Worm (Caenorhabditis elegans) whole organism, young adult: ENCODE measurements around the gene hrg-10.

ENCODE experiments used
- B0261.1 ChIP-seq: sonication (generic microtip); optimal IDR thresholded peaks from 2 replicates; lab custom pipeline; 2016; ENCODE audit warnings: mild to moderate bottlenecking, missing genetic modification characterization, moderate library complexity, missing compliant biosample characterization
- C17E4.6 ChIP-seq: fragments of 200-800 bp; sonication (Bioruptor generic); IDR thresholded peaks from 2 replicates; pipeline ENCODE4 v1.3.6; 2022; ENCODE audit warnings: missing genetic modification reagents, missing genetic modification characterization, missing compliant biosample characterization
- F33H1.4 ChIP-seq: fragments of 200-800 bp; sonication (Bioruptor generic); IDR thresholded peaks from 2 replicates; pipeline ENCODE4 v1.3.6; 2022; ENCODE audit warnings: missing genetic modification reagents, missing genetic modification characterization, missing compliant biosample characterization
- K11D2.4 ChIP-seq: fragments of 200-800 bp; sonication (Bioruptor generic); IDR thresholded peaks from 2 replicates; pipeline ENCODE4 v1.3.6; 2022; ENCODE audit warnings: missing genetic modification reagents, missing genetic modification characterization, missing compliant biosample characterization
- T26A5.8 ChIP-seq: sonication (generic microtip); optimal IDR thresholded peaks from 2 replicates; lab custom pipeline; 2016; ENCODE audit warnings: missing genetic modification characterization, missing compliant biosample characterization
- Y53F4B.3 ChIP-seq: fragments of 200-800 bp; sonication (Bioruptor generic); IDR thresholded peaks from 2 replicates; pipeline ENCODE4 v1.3.6; 2022; ENCODE audit warnings: missing genetic modification reagents, missing genetic modification characterization, missing compliant biosample characterization
- aptf-2 ChIP-seq: fragments of 200-800 bp; sonication (Bioruptor generic); conservative IDR thresholded peaks from 2 replicates; pipeline ENCODE4 v1.3.6; 2022; ENCODE audit warnings: missing genetic modification reagents, missing genetic modification characterization, missing compliant biosample characterization
- attf-5 ChIP-seq: fragments of 200-800 bp; sonication (Bioruptor generic); optimal IDR thresholded peaks from 2 replicates; lab custom pipeline; 2018; ENCODE audit warnings: mild to moderate bottlenecking, missing genetic modification characterization, missing compliant biosample characterization
- bed-1 ChIP-seq: fragments of 200-800 bp; sonication (Bioruptor generic); IDR thresholded peaks from 2 replicates; pipeline ENCODE4 v1.3.6; 2022; ENCODE audit warnings: missing genetic modification reagents, missing genetic modification characterization, missing compliant biosample characterization
- bed-2 ChIP-seq: fragments of 200-800 bp; sonication (Bioruptor generic); IDR thresholded peaks from 2 replicates; pipeline ENCODE4 v1.3.6; 2022; ENCODE audit warnings: missing genetic modification reagents, missing genetic modification characterization, missing compliant biosample characterization
- dpl-1 ChIP-seq: fragments of 150-350 bp; optimal IDR thresholded peaks from 2 replicates; lab custom pipeline; 2014; ENCODE audit warnings: missing biosample characterization, missing genetic modification reagents, missing genetic modification characterization
- egl-18 ChIP-seq: fragments of 200-800 bp; sonication (Bioruptor generic); IDR thresholded peaks from 2 replicates; pipeline ENCODE4 v1.3.6; 2022; ENCODE audit warnings: missing genetic modification reagents, missing genetic modification characterization, missing compliant biosample characterization
- egl-44 ChIP-seq: fragments of 200-800 bp; sonication (Bioruptor generic); IDR thresholded peaks from 2 replicates; pipeline ENCODE4 v1.3.6; 2022; ENCODE audit warnings: missing genetic modification reagents, missing genetic modification characterization, missing compliant biosample characterization
- gei-17 ChIP-seq: fragments of 200-800 bp; sonication (Bioruptor generic); optimal IDR thresholded peaks from 2 replicates; lab custom pipeline; 2018; ENCODE audit warnings: mild to moderate bottlenecking, missing genetic modification characterization, missing compliant biosample characterization
- hrde-1 ChIP-seq: sonication (generic microtip); optimal IDR thresholded peaks from 2 replicates; lab custom pipeline; 2016; ENCODE audit warnings: missing genetic modification characterization, mild to moderate bottlenecking, missing compliant biosample characterization, moderate library complexity, missing genotype, missing genetic modification reagents, borderline replicate concordance
- let-526 ChIP-seq: fragments of 200-800 bp; sonication (Bioruptor generic); IDR thresholded peaks from 2 replicates; pipeline ENCODE4 v1.3.6; 2022; ENCODE audit warnings: missing genetic modification reagents, missing genetic modification characterization, missing compliant biosample characterization
- lin-26 ChIP-seq: fragments of 200-800 bp; sonication (Bioruptor generic); IDR thresholded peaks from 2 replicates; pipeline ENCODE4 v1.3.6; 2022; ENCODE audit warnings: missing genetic modification reagents, missing genetic modification characterization, missing compliant biosample characterization
- madf-3 ChIP-seq: fragments of 200-800 bp; sonication (Bioruptor generic); IDR thresholded peaks from 2 replicates; pipeline ENCODE4 v1.3.6; 2022; ENCODE audit warnings: missing genetic modification reagents, missing genetic modification characterization, missing compliant biosample characterization
- madf-6 ChIP-seq: fragments of 200-800 bp; sonication (Bioruptor generic); IDR thresholded peaks from 2 replicates; pipeline ENCODE4 v1.3.6; 2022; ENCODE audit warnings: missing genetic modification reagents, missing genetic modification characterization, missing compliant biosample characterization
- nfya-2 ChIP-seq: fragments of 200-800 bp; sonication (Bioruptor generic); IDR thresholded peaks from 2 replicates; pipeline ENCODE4 v1.3.6; 2022; ENCODE audit warnings: missing genetic modification reagents, missing genetic modification characterization, missing compliant biosample characterization
- nhr-80 ChIP-seq: sonication (generic microtip); optimal IDR thresholded peaks from 2 replicates; lab custom pipeline; 2016; ENCODE audit warnings: missing genetic modification characterization, missing compliant biosample characterization
- repo-1 ChIP-seq: sonication (generic microtip); optimal IDR thresholded peaks from 2 replicates; lab custom pipeline; 2017; ENCODE audit warnings: mild to moderate bottlenecking, missing genetic modification characterization, missing compliant biosample characterization
- snpc-1.1 ChIP-seq: sonication (generic microtip); optimal IDR thresholded peaks from 2 replicates; lab custom pipeline; 2017; ENCODE audit warnings: missing genetic modification characterization, mild to moderate bottlenecking, missing compliant biosample characterization, antibody characterized with exemption, moderate library complexity, missing genotype, missing genetic modification reagents; ENCODE audit not compliant: insufficient read depth
- tbx-9 ChIP-seq: sonication (generic microtip); optimal IDR thresholded peaks from 2 replicates; lab custom pipeline; 2016; ENCODE audit warnings: borderline replicate concordance, missing genetic modification characterization, inconsistent platforms, missing compliant biosample characterization
- tlf-1 ChIP-seq: fragments of 200-800 bp; sonication (Bioruptor generic); optimal IDR thresholded peaks from 2 replicates; lab custom pipeline; 2018; ENCODE audit warnings: mild to moderate bottlenecking, missing genetic modification characterization, missing compliant biosample characterization
- unc-130 ChIP-seq: sonication (generic microtip); optimal IDR thresholded peaks from 2 replicates; lab custom pipeline; 2016; ENCODE audit warnings: missing genetic modification reagents, missing genetic modification characterization, missing compliant biosample characterization
- unc-62 ChIP-seq: fragments of 150-350 bp; optimal IDR thresholded peaks from 2 replicates; lab custom pipeline; 2014; ENCODE audit warnings: missing biosample characterization, missing genetic modification reagents, missing genetic modification characterization
- xnd-1 ChIP-seq: sonication (generic microtip); optimal IDR thresholded peaks from 2 replicates; lab custom pipeline; 2016; ENCODE audit warnings: missing genotype, missing genetic modification reagents, missing genetic modification characterization, missing compliant biosample characterization
- ztf-25 ChIP-seq: fragments of 200-800 bp; sonication (Bioruptor generic); IDR thresholded peaks from 2 replicates; pipeline ENCODE4 v1.3.6; 2022; ENCODE audit warnings: missing genetic modification reagents, missing genetic modification characterization, missing compliant biosample characterization
- ztf-3 ChIP-seq: fragments of 200-800 bp; sonication (Bioruptor generic); optimal IDR thresholded peaks from 2 replicates; lab custom pipeline; 2018; ENCODE audit warnings: mild to moderate bottlenecking, missing genetic modification characterization, missing compliant biosample characterization
- ztf-6 ChIP-seq: fragments of 200-800 bp; sonication (Bioruptor generic); IDR thresholded peaks from 2 replicates; pipeline ENCODE4 v1.3.6; 2022; ENCODE audit warnings: missing genetic modification reagents, missing genetic modification characterization, missing compliant biosample characterization

The hrg-10 gene

DNA sequence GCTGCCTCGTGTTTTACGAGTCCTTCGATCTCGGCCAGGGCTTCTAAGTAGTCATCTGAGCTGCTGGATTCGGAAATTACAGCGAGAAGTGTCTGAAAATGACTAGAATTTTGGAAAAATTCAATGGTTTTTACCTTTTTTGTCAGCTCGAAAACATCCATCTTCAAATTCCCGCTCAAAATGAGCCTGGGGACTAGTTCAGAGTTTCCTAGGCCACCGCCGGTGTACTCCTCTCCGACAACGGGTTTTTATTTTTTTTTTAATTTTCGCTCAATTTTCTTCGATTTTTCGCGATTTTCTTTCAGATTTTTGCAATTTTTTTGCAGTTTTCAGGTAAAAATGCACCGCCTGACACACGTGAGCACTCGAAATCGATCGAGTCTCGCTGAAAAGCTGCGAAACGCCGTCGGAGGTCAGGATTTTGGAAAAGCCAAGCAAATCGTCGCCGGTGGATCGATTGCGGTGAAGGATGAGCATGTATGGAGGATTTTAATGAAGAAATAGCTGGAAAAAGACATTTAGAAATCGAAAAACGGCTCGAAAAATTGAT is 23.9 kb upstream of the hrg-10 start, which contains the start of the genes mrps-35 and sws-1 (continued):
- TF ChIP-seq egl-44 (GFP tag; lab: Robert Waterston, UW) (no peak), unc-130 (GFP tag; lab: Kevin White, UChicago) (peak; percentile 58), nfya-2 (GFP tag; lab: Robert Waterston, UW) (no peak)

DNA sequence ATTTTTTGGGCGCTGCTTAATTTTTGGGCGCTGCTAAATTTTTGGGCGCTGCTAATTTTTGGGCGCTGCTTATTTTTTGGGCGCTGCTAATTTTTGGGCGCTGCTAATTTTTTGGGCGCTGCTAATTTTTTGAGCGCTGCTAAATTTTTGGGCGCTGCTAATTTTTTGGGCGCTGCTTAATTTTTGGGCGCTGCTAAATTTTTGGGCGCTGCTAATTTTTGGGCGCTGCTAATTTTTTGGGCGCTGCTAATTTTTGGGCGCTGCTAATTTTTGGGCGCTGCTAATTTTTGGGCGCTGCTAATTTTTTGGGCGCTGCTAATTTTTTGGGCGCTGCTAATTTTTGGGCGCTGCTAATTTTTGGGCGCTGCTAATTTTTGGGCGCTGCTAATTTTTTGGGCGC is 23.0 kb upstream of the hrg-10 start:
- TF ChIP-seq K11D2.4 (0 out of 2 replicates have a peak, but pooled peaks have one; percentile 9), madf-6 (GFP tag; lab: Robert Waterston, UW) (0 out of 2 replicates have a peak, but pooled peaks have one; percentile 15), lin-26 (GFP tag; lab: Robert Waterston, UW) (0 out of 2 replicates have a peak, but pooled peaks have one; percentile 22), let-526 (GFP tag; lab: Robert Waterston, UW) (0 out of 2 replicates have a peak, but pooled peaks have one; percentile 17), madf-3 (GFP tag; lab: Robert Waterston, UW) (peak; percentile 8; the same call in 1 of the 2 replicates), bed-1 (GFP tag; lab: Robert Waterston, UW) (0 out of 2 replicates have a peak, but pooled peaks have one; percentile 25), F33H1.4 (GFP tag; lab: Robert Waterston, UW) (0 out of 2 replicates have a peak, but pooled peaks have one; percentile 22)

DNA sequence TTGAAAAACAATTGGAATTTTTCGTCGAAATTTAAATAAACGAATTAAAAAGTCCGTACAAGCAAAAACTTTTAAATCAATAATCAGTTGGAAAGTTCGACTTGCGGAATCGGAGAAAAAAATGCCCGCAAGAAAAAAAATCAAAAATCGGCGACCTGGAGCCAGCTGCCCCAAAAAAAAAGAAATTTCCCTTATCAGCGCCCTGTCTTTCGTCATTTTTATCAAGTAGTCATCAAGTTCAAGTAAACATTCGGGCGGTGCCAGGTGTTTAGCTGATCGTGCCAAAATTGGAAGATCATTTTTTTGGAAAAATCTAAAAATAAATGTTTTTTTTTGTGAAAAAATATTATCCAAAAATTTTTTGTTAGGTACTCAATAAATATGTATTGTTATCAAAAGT is 21.2 kb upstream of the hrg-10 start:
- peak; percentile 60 for TF ChIP-seq nhr-80 (tag; lab: Kevin White, UChicago)
- TF ChIP-seq dpl-1 (GFP tag; lab: Kevin White, UChicago), result no peak

DNA sequence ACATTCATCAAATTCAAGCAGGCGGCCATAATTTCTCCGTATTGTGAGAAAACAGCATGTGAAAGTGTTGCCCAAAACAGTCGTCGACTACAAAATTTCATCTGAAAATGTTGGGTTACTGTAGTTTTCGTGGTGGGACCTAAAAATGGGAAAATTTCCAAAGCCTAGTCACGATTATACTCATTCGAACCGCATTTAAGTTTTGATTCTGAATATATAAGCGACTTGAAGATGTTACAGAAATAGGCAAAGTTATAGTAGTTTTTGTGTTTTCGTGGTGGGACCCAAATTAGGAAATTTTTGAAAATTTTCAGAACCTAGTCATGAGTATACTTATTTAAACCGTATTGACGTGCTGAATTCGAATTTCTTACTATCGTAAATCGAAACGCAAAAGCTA is 20.8 kb upstream of the hrg-10 start, which contains the start of gene Y39B6A.41:
Y39B6A.41 (minus strand) TSS at position 101 of the 400 bp plus-strand sequence.
- TF ChIP-seq tbx-9 (tag; lab: Kevin White, UChicago) (no peak), tlf-1 (GFP tag; lab: Kevin White, UChicago) (no peak), unc-62 (GFP tag; lab: Kevin White, UChicago) (no peak), ztf-25 (GFP tag; lab: Robert Waterston, UW) (no peak), gei-17 (no peak), ztf-6 (GFP tag; lab: Robert Waterston, UW) (no peak), snpc-1.1 (no peak), egl-44 (GFP tag; lab: Robert Waterston, UW) (no peak), bed-2 (GFP tag; lab: Robert Waterston, UW) (no peak), egl-18 (GFP tag; lab: Robert Waterston, UW) (no peak), nfya-2 (GFP tag; lab: Robert Waterston, UW) (no peak), xnd-1 (no peak), ztf-3 (no peak), Y53F4B.3 (GFP tag; lab: Robert Waterston, UW) (no peak), attf-5 (no peak)

DNA sequence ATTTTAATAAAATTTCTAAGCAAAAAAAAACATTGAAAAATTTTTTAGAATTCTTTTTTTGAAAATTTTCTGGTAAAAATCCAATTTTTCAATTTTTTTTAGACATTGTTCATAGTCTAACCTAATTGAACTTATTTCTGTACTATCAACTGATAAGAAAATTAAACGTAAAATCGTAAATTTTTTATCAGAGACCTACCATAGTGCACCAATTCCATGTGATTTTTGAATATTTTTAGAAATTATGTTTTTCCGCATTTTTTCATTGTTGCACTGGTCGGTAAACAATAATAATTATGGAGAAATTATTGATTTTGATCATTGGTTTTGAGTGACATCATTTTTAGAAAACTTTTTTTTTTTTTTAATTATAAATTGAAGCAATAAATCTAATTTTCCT is 19.4 kb upstream of the hrg-10 start:
- TF ChIP-seq C17E4.6, result no peak
- TF ChIP-seq dpl-1 (GFP tag; lab: Kevin White, UChicago), result no peak
- TF ChIP-seq hrde-1 (tag; lab: Kevin White, UChicago), result no peak
- TF ChIP-seq nhr-80 (tag; lab: Kevin White, UChicago), result no peak
- TF ChIP-seq B0261.1 (tag; lab: Kevin White, UChicago), result no peak
- TF ChIP-seq xnd-1, result no peak
- no peak for TF ChIP-seq T26A5.8 (tag; lab: Kevin White, UChicago)
- TF ChIP-seq aptf-2 (GFP tag; lab: Robert Waterston, UW), result no peak
- TF ChIP-seq repo-1, result no peak
